Fruit fly (Drosophila melanogaster): Measurements from ENCODE around the gene ovo.

The ovo gene

dm6 chrX:5083647-5084096 is 35.6 kb downstream of the ovo start:
- TF ChIP-seq CG7101 (tag; optimal IDR thresholded peaks at IDR 0.05) (peak; percentile 61), CG7045 (GFP tag; optimal IDR thresholded peaks at IDR 0.05) (peak; percentile 12), cic (GFP tag; optimal IDR thresholded peaks at IDR 0.05) (no peak), Hr96 (GFP tag; optimal IDR thresholded peaks at IDR 0.05) (peak; percentile 76), ovo (GFP tag; optimal IDR thresholded peaks at IDR 0.05) (peak; percentile 29), tj (GFP tag; optimal IDR thresholded peaks at IDR 0.05) (peak; percentile 37), Mnt (GFP tag; optimal IDR thresholded peaks at IDR 0.05) (peak; percentile 34), Clk (GFP tag; optimal IDR thresholded peaks at IDR 0.05) (peak; percentile 52), CG1620 (GFP tag; optimal IDR thresholded peaks at IDR 0.05) (peak; percentile 53), CG33017 (tag; optimal IDR thresholded peaks at IDR 0.05) (no peak), cnc (optimal IDR thresholded peaks at IDR 0.05) (no peak), Crg-1 (GFP tag; optimal IDR thresholded peaks at IDR 0.05) (peak; percentile 37), bab1 (GFP tag; optimal IDR thresholded peaks at IDR 0.05) (peak; percentile 77), CG11617 (GFP tag; optimal IDR thresholded peaks at IDR 0.05) (peak; percentile 70), CG12768 (GFP tag; optimal IDR thresholded peaks at IDR 0.05) (peak; percentile 33), CG14711 (tag; optimal IDR thresholded peaks at IDR 0.05) (peak; percentile 70), pad (GFP tag; optimal IDR thresholded peaks at IDR 0.05) (peak; percentile 94), CG5204 (GFP tag; optimal IDR thresholded peaks at IDR 0.05) (peak; percentile 37), toe (GFP tag; optimal IDR thresholded peaks at IDR 0.05) (peak; percentile 57), kay (GFP tag; ENCODE audit: borderline replicate concordance) (no peak)

- TF ChIP-seq Mnt (GFP tag; optimal IDR thresholded peaks at IDR 0.05) = peak; percentile 69
- no peak for TF ChIP-seq Crg-1 (GFP tag; optimal IDR thresholded peaks at IDR 0.05)
- no peak for TF ChIP-seq CG1620 (GFP tag; optimal IDR thresholded peaks at IDR 0.05)
- TF ChIP-seq cic (GFP tag; optimal IDR thresholded peaks at IDR 0.05) = peak; percentile 3
- TF ChIP-seq bab1 (GFP tag; optimal IDR thresholded peaks at IDR 0.05) = peak; percentile 27
- peak; percentile 47 for TF ChIP-seq CG14711 (tag; optimal IDR thresholded peaks at IDR 0.05)
- no peak for TF ChIP-seq CG5204 (GFP tag; optimal IDR thresholded peaks at IDR 0.05)
- peak; percentile 36 for TF ChIP-seq ovo (GFP tag; optimal IDR thresholded peaks at IDR 0.05)
These were observed 36.3 kb downstream of the ovo start, which contains the start of gene CG32767 for dm6 chrX:5084146-5085085. TSS of gene CG32767 (minus strand) at chrX:5084768.

dm6 chrX:5085086-5085468 is 37.0 kb downstream of the ovo start:
- no peak for TF ChIP-seq Clk (GFP tag; optimal IDR thresholded peaks at IDR 0.05)
- no peak for TF ChIP-seq Hr96 (GFP tag; optimal IDR thresholded peaks at IDR 0.05)
- TF ChIP-seq Mnt (GFP tag; optimal IDR thresholded peaks at IDR 0.05) = no peak
- no peak for TF ChIP-seq cic (GFP tag; optimal IDR thresholded peaks at IDR 0.05)
- TF ChIP-seq Crg-1 (GFP tag; optimal IDR thresholded peaks at IDR 0.05) = no peak

dm6 chrX:5085469-5085868 is 37.4 kb downstream of the ovo start, which contains the start of the genes CG15465 and rg:
TSS of gene CG15465 (plus strand) at chrX:5085759.
TSS of gene rg (plus strand) at chrX:5085759.
- TF ChIP-seq CG1620 (GFP tag; optimal IDR thresholded peaks at IDR 0.05) (peak; percentile 19), toe (GFP tag; optimal IDR thresholded peaks at IDR 0.05) (no peak), tj (GFP tag; optimal IDR thresholded peaks at IDR 0.05) (peak; percentile 49), CG7101 (tag; optimal IDR thresholded peaks at IDR 0.05) (no peak)

dm6 chrX:5085964-5086707 is 38.1 kb downstream of the ovo start:
- TF ChIP-seq CG14711 (tag; optimal IDR thresholded peaks at IDR 0.05) (peak; percentile 30), cic (GFP tag; optimal IDR thresholded peaks at IDR 0.05) (no peak), Crg-1 (GFP tag; optimal IDR thresholded peaks at IDR 0.05) (no peak), Hr96 (GFP tag; optimal IDR thresholded peaks at IDR 0.05) (no peak)

- TF ChIP-seq CG1620 (GFP tag; optimal IDR thresholded peaks at IDR 0.05) (peak; percentile 23), kay (GFP tag; ENCODE audit: borderline replicate concordance) (peak; percentile 72), Mnt (GFP tag; optimal IDR thresholded peaks at IDR 0.05) (no peak), CG11617 (GFP tag; optimal IDR thresholded peaks at IDR 0.05) (peak; percentile 22), Hr96 (GFP tag; optimal IDR thresholded peaks at IDR 0.05) (no peak), CG14711 (tag; optimal IDR thresholded peaks at IDR 0.05) (peak; percentile 14), bab1 (GFP tag; optimal IDR thresholded peaks at IDR 0.05) (peak; percentile 42)
These were observed 38.9 kb downstream of the ovo start for dm6 chrX:5086724-5087660.

Measured in whole organism, adult.